Worm (Caenorhabditis elegans): ENCODE measurements around the gene agt-2.

The agt-2 gene

ce11 chrII:5373275-5374047 lies at the start of gene agt-2, which contains the start of gene F09E5.3 (continued):
- TF ChIP-seq rnt-1 (tag; optimal IDR thresholded peaks at IDR 0.05) (peak; percentile 96), unc-130 (tag; optimal IDR thresholded peaks at IDR 0.05) (peak; percentile 95), zip-4 (GFP tag; optimal IDR thresholded peaks at IDR 0.05) (peak; percentile 81), ceh-88 (GFP tag; IDR thresholded peaks at IDR 0.05) (peak; percentile 78), fkh-8 (tag; optimal IDR thresholded peaks at IDR 0.05) (peak; percentile 92), unc-86 (tag; optimal IDR thresholded peaks at IDR 0.05) (peak; percentile 93), nhr-47 (tag; optimal IDR thresholded peaks at IDR 0.05) (peak; percentile 96), nhr-11 (tag; optimal IDR thresholded peaks at IDR 0.05) (peak; percentile 81), zag-1 (tag; optimal IDR thresholded peaks at IDR 0.05) (peak; percentile 26), pax-3 (tag; optimal IDR thresholded peaks at IDR 0.05) (peak; percentile 83), lin-39 (tag; optimal IDR thresholded peaks at IDR 0.05) (peak; percentile 94), elt-2 (tag; optimal IDR thresholded peaks at IDR 0.05) (peak; percentile 82), tlp-1 (tag; optimal IDR thresholded peaks at IDR 0.05) (no peak), lsy-2 (tag; optimal IDR thresholded peaks at IDR 0.05) (peak; percentile 95 to 97), skn-1 (tag; optimal IDR thresholded peaks at IDR 0.05) (peak; percentile 94), swsn-7 (tag; optimal IDR thresholded peaks at IDR 0.05) (peak; percentile 96), nhr-84 (tag; optimal IDR thresholded peaks at IDR 0.05) (no peak), efl-3 (GFP tag; optimal IDR thresholded peaks at IDR 0.05) (peak; percentile 21), xbp-1 (tag; optimal IDR thresholded peaks at IDR 0.05) (peak; percentile 95), snpc-4 (tag; optimal IDR thresholded peaks at IDR 0.05) (peak; percentile 89), Y116A8C.19 (tag; optimal IDR thresholded peaks at IDR 0.05; ENCODE audit: borderline replicate concordance) (no peak), nhr-85 (tag) (peak; percentile 93), lin-15B (tag; optimal IDR thresholded peaks at IDR 0.05) (peak; percentile 82), mef-2 (tag; optimal IDR thresholded peaks at IDR 0.05) (peak; percentile 28), tbx-2 (tag; optimal IDR thresholded peaks at IDR 0.05) (peak; percentile 94), mep-1 (tag; optimal IDR thresholded peaks at IDR 0.05) (peak; percentile 98), lin-14 (GFP tag; optimal IDR thresholded peaks at IDR 0.05) (peak; percentile 96), elt-3 (tag; optimal IDR thresholded peaks at IDR 0.05) (peak in 3 of 6 experiments; percentile 43 to 81 (median 77)), hlh-4 (tag; optimal IDR thresholded peaks at IDR 0.05) (no peak), nhr-237 (tag; optimal IDR thresholded peaks at IDR 0.05) (peak; percentile 75), mab-9 (GFP tag; IDR thresholded peaks at IDR 0.05) (peak; percentile 88), alr-1 (tag; optimal IDR thresholded peaks at IDR 0.05; ENCODE audit: borderline replicate concordance) (no peak), C16A3.4 (tag; optimal IDR thresholded peaks at IDR 0.05) (peak; percentile 95), isw-1 (GFP tag; IDR thresholded peaks at IDR 0.05) (peak; percentile 86)

- peak; percentile 64 to 95 for TF ChIP-seq lsy-2 (tag; optimal IDR thresholded peaks at IDR 0.05)
- peak; percentile 25 to 85 for TF ChIP-seq lin-35 (GFP tag; optimal IDR thresholded peaks at IDR 0.05)
- TF ChIP-seq F16B12.6 (tag; optimal IDR thresholded peaks at IDR 0.05): peak; percentile 16
- peak; percentile 10 for TF ChIP-seq lin-15B (tag; optimal IDR thresholded peaks at IDR 0.05)
- TF ChIP-seq C16A3.4 (tag; optimal IDR thresholded peaks at IDR 0.05): peak; percentile 11
- no peak for TF ChIP-seq ztf-4 (tag; optimal IDR thresholded peaks at IDR 0.05)
- TF ChIP-seq dpl-1 (GFP tag; optimal IDR thresholded peaks at IDR 0.05): peak; percentile 55 to 80 (median 62)
- TF ChIP-seq efl-1 (optimal IDR thresholded peaks at IDR 0.05): peak; percentile 69 to 73
- peak; percentile 71 to 95 for TF ChIP-seq efl-1 (GFP tag; optimal IDR thresholded peaks at IDR 0.05 in 1 of 2)
- TF ChIP-seq Y116A8C.19 (tag; optimal IDR thresholded peaks at IDR 0.05; ENCODE audit: borderline replicate concordance): no peak
- no peak for TF ChIP-seq skn-1 (tag; optimal IDR thresholded peaks at IDR 0.05)
- peak; percentile 30 for TF ChIP-seq blmp-1 (tag; optimal IDR thresholded peaks at IDR 0.05)
- TF ChIP-seq mep-1 (tag; optimal IDR thresholded peaks at IDR 0.05): peak; percentile 43
Measured at ce11 chrII:5420947-5421614, 47.5 kb upstream of the agt-2 start, which contains the start of gene tofu-6. Gene tofu-6, plus strand, starts transcription at chrII:5421248.
